Worm (Caenorhabditis elegans): ENCODE results near the gene ZC196.3.

DNA sequence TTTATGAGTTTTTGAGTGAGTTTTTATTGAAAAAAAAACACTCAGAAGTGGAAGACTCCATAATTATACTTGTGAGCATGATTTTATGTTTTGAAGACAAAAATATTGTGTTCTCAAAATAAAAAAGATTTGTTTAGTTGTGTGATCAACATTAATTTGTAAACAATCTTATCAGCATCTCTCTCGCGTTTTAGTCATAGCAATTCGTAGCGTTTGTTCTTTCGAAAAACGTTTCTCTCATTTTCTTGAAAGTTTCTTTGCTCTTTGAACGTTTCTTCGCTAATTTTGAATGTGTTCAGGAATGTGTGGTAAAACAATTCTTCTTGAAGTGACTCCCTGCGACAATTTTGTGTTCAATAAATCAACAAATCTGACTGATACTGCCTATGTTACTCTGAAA is 2.7 kb downstream of the ZC196.3 start, which contains the start of gene ZC196.2:
- TF ChIP-seq nhr-12 (tag; optimal IDR thresholded peaks at IDR 0.05), result no peak
- TF ChIP-seq lin-15B (tag; optimal IDR thresholded peaks at IDR 0.05), result no peak
- no peak for TF ChIP-seq ama-1 (optimal IDR thresholded peaks at IDR 0.05)
- no peak for TF ChIP-seq ZK546.5 (tag; optimal IDR thresholded peaks at IDR 0.05)
- no peak for TF ChIP-seq nhr-237 (tag; optimal IDR thresholded peaks at IDR 0.05)
- TF ChIP-seq unc-62 (GFP tag; optimal IDR thresholded peaks at IDR 0.05), result no peak
- TF ChIP-seq ztf-11 (tag; optimal IDR thresholded peaks at IDR 0.05), result no peak
- TF ChIP-seq snpc-4 (tag; optimal IDR thresholded peaks at IDR 0.05), result no peak
- TF ChIP-seq nhr-28 (tag; optimal IDR thresholded peaks at IDR 0.05), result no peak
- TF ChIP-seq nhr-11 (tag; optimal IDR thresholded peaks at IDR 0.05), result no peak
- TF ChIP-seq elt-3 (tag; optimal IDR thresholded peaks at IDR 0.05), result no peak
- no peak for TF ChIP-seq mdl-1 (tag; optimal IDR thresholded peaks at IDR 0.05)
- no peak for TF ChIP-seq daf-12 (tag; optimal IDR thresholded peaks at IDR 0.05)

Measured in whole organism, L3 larva.